Fruit fly (Drosophila melanogaster) whole organism, embryonic: Measurements from ENCODE around the gene wg.

Experiments
- CG2129 ChIP-seq: fragments of 200-800 bp; sonication (Bioruptor generic); IDR thresholded peaks from 2 replicates; pipeline ENCODE4 v1.3.6; 2022; ENCODE audit warnings: missing biosample characterization, missing genetic modification characterization; ENCODE audit not compliant: partially characterized antibody
- CG3065 ChIP-seq: fragments of 200-800 bp; sonication (Bioruptor generic); optimal IDR thresholded peaks from 2 replicates; lab custom pipeline; 2016; ENCODE audit warnings: missing biosample characterization, missing genetic modification characterization
- sim ChIP-seq: fragments of 200-800 bp; sonication (Bioruptor generic); IDR thresholded peaks from 2 replicates; pipeline ENCODE4 v1.3.6; 2022; ENCODE audit warnings: missing biosample characterization, missing genetic modification characterization

- TF ChIP-seq CG2129 (GFP tag; lab: Robert Waterston, UW) = no peak
- no peak for TF ChIP-seq sim (GFP tag; lab: Robert Waterston, UW)
- peak; percentile 12 for TF ChIP-seq CG3065 (GFP tag; lab: Kevin White, UChicago)
Observed at dm6 chr2L:7281430-7281829, 25.5 kb upstream of the wg start.
